Fruit fly (Drosophila melanogaster) S2 (cell line): ENCODE measurements around the gene CG43783.

Source experiments
- CG8478 ChIP-seq: fragments of >200 bp; optimal IDR thresholded peaks from 2 replicates; lab custom pipeline; 2018
- CTCF ChIP-seq, 2 experiments: fragments of >200 bp; optimal IDR thresholded peaks; 2 replicates each; lab custom pipeline; 2018

- TF ChIP-seq CG8478 (no peak), CTCF (optimal IDR thresholded peaks at IDR 0.05; lab: Kevin White, UChicago) (no peak)
Observed at dm6 chr3L:8913537-8914108, 40.4 kb downstream of the CG43783 start.
